Fruit fly (Drosophila melanogaster) whole organism, embryonic: ENCODE data around the gene eIF2alpha.

Source experiments
- Asciz ChIP-seq: fragments of 200-800 bp; sonication (Bioruptor generic); optimal IDR thresholded peaks from 2 replicates; lab custom pipeline; 2017; ENCODE audit warnings: missing biosample characterization, mild to moderate bottlenecking, missing genetic modification characterization, missing genetic modification reagents
- B-H1 ChIP-seq: fragments of 200-800 bp; sonication (Bioruptor generic); IDR thresholded peaks from 3 replicates; pipeline ENCODE4 v1.3.6; 2022; ENCODE audit warnings: missing biosample characterization, missing genetic modification characterization
- CG10654 ChIP-seq: fragments of 200-800 bp; sonication (Bioruptor generic); optimal IDR thresholded peaks from 2 replicates; lab custom pipeline; 2016; ENCODE audit warnings: missing biosample characterization, missing genetic modification characterization
- CG13287 ChIP-seq: fragments of 200-800 bp; sonication (Bioruptor generic); IDR thresholded peaks from 2 replicates; pipeline ENCODE4 v1.3.6; 2022; ENCODE audit warnings: missing biosample characterization, missing genetic modification characterization; ENCODE audit not compliant: partially characterized antibody
- CG15601 ChIP-seq: fragments of 200-800 bp; sonication (Bioruptor generic); optimal IDR thresholded peaks from 3 replicates; lab custom pipeline; 2019; ENCODE audit warnings: missing biosample characterization, mild to moderate bottlenecking, missing genetic modification characterization, moderate library complexity
- CG18262 ChIP-seq: fragments of 200-800 bp; optimal IDR thresholded peaks from 3 replicates; lab custom pipeline; 2019; ENCODE audit warnings: missing biosample characterization, mild to moderate bottlenecking, missing genetic modification characterization, moderate library complexity
- CG18476 ChIP-seq: fragments of 200-800 bp; sonication (Bioruptor generic); optimal IDR thresholded peaks from 2 replicates; lab custom pipeline; 2016; ENCODE audit warnings: missing biosample characterization, mild to moderate bottlenecking, missing genetic modification characterization
- CG18764 ChIP-seq: fragments of 200-800 bp; sonication (Bioruptor generic); optimal IDR thresholded peaks from 3 replicates; lab custom pipeline; 2016; ENCODE audit warnings: missing biosample characterization, missing genetic modification characterization
- CG33557 ChIP-seq: fragments of 200-800 bp; sonication (Bioruptor generic); optimal IDR thresholded peaks from 2 replicates; lab custom pipeline; 2019; ENCODE audit warnings: missing biosample characterization, mild to moderate bottlenecking, missing genetic modification characterization, moderate library complexity
- CG4360 ChIP-seq: fragments of 200-800 bp; sonication (Bioruptor generic); IDR thresholded peaks from 2 replicates; pipeline ENCODE4 v1.3.6; 2022; ENCODE audit warnings: missing biosample characterization, missing genetic modification characterization
- CG4854 ChIP-seq: fragments of 200-800 bp; sonication (Bioruptor generic); optimal IDR thresholded peaks from 2 replicates; lab custom pipeline; 2016; ENCODE audit warnings: missing biosample characterization, missing genetic modification characterization, inconsistent platforms
- CG6175 ChIP-seq: fragments of 200-800 bp; sonication (Bioruptor generic); IDR thresholded peaks from 3 replicates; pipeline ENCODE4 v1.3.6; 2022; ENCODE audit warnings: missing biosample characterization, missing genetic modification characterization
- CG8281 ChIP-seq: fragments of 200-800 bp; sonication (Bioruptor generic); optimal IDR thresholded peaks from 2 replicates; lab custom pipeline; 2018; ENCODE audit warnings: missing biosample characterization, mild to moderate bottlenecking, missing genetic modification characterization, moderate library complexity
- CG8388 ChIP-seq: fragments of 200-800 bp; sonication (Bioruptor generic); optimal IDR thresholded peaks from 2 replicates; lab custom pipeline; 2019; ENCODE audit warnings: missing biosample characterization, mild to moderate bottlenecking, missing genetic modification characterization, moderate library complexity
- CG8944 ChIP-seq: fragments of 200-800 bp; sonication (Bioruptor generic); optimal IDR thresholded peaks from 3 replicates; lab custom pipeline; 2016; ENCODE audit warnings: missing biosample characterization, missing genetic modification characterization
- CoRest ChIP-seq: fragments of 200-800 bp; sonication (Bioruptor generic); optimal IDR thresholded peaks from 3 replicates; lab custom pipeline; 2018; ENCODE audit warnings: missing biosample characterization, mild to moderate bottlenecking, missing genetic modification characterization, moderate library complexity
- Eip74EF ChIP-seq, 2 experiments: fragments of 200-800 bp in 1 of 2; fragments of >200 bp in 1 of 2; sonication (Bioruptor generic) in 1 of 2; optimal IDR thresholded peaks; 2 replicates each; lab custom pipeline; 2017 to 2019; ENCODE audit warnings: missing biosample characterization in 2 of 2, missing genetic modification characterization in 2 of 2, mild to moderate bottlenecking in 1 of 2, moderate library complexity in 1 of 2
- Fer2 ChIP-seq: fragments of 200-800 bp; sonication (Bioruptor generic); optimal IDR thresholded peaks from 2 replicates; lab custom pipeline; 2018; ENCODE audit warnings: missing biosample characterization, mild to moderate bottlenecking, missing genetic modification characterization, moderate library complexity
- HHEX ChIP-seq: fragments of 200-800 bp; sonication (Bioruptor generic); optimal IDR thresholded peaks from 3 replicates; lab custom pipeline; 2017; ENCODE audit warnings: missing biosample characterization, mild to moderate bottlenecking, missing genetic modification characterization, missing genetic modification reagents
- HmgZ ChIP-seq: fragments of 200-800 bp; sonication (Bioruptor generic); optimal IDR thresholded peaks from 2 replicates; lab custom pipeline; 2018; ENCODE audit warnings: missing biosample characterization, mild to moderate bottlenecking, missing genetic modification characterization
- Meics ChIP-seq: fragments of 200-800 bp; sonication (Bioruptor generic); optimal IDR thresholded peaks from 2 replicates; lab custom pipeline; 2017; ENCODE audit warnings: missing biosample characterization, mild to moderate bottlenecking, missing genetic modification characterization
- Nf-YA ChIP-seq: fragments of 200-800 bp; sonication (Bioruptor generic); IDR thresholded peaks from 2 replicates; pipeline ENCODE4 v1.3.6; 2022; ENCODE audit warnings: missing biosample characterization, missing genetic modification characterization
- Oli ChIP-seq: fragments of 200-800 bp; sonication (Bioruptor generic); optimal IDR thresholded peaks from 2 replicates; lab custom pipeline; 2018; ENCODE audit warnings: missing biosample characterization, mild to moderate bottlenecking, missing genetic modification characterization, moderate library complexity
- Sin3A ChIP-seq: fragments of >200 bp; optimal IDR thresholded peaks from 2 replicates; lab custom pipeline; 2018
- Xbp1 ChIP-seq: fragments of 200-800 bp; sonication (Bioruptor generic); optimal IDR thresholded peaks from 3 replicates; lab custom pipeline; 2016; ENCODE audit warnings: missing biosample characterization, mild to moderate bottlenecking, missing genetic modification characterization
- ac ChIP-seq: fragments of 200-800 bp; sonication (Bioruptor generic); optimal IDR thresholded peaks from 3 replicates; lab custom pipeline; 2017; ENCODE audit warnings: missing biosample characterization, mild to moderate bottlenecking, missing genetic modification characterization
- bab2 ChIP-seq: fragments of 200-800 bp; sonication (Bioruptor generic); optimal IDR thresholded peaks from 2 replicates; lab custom pipeline; 2016; ENCODE audit warnings: missing biosample characterization, missing genetic modification characterization
- dpn ChIP-seq, 2 experiments: fragments of 200-800 bp; sonication (Bioruptor generic); optimal IDR thresholded peaks; 3 replicates each; lab custom pipeline; 2016; ENCODE audit warnings: missing biosample characterization in 2 of 2, missing genetic modification characterization in 2 of 2
- esg ChIP-seq: fragments of 200-800 bp; sonication (Bioruptor generic); conservative IDR thresholded peaks from 2 replicates; pipeline ENCODE4 v1.3.6; 2022; ENCODE audit warnings: missing biosample characterization, missing genetic modification characterization
- eyg ChIP-seq: fragments of 200-800 bp; sonication (Bioruptor generic); optimal IDR thresholded peaks from 3 replicates; lab custom pipeline; 2016; ENCODE audit warnings: missing biosample characterization, missing genetic modification characterization
- gem ChIP-seq: fragments of 200-800 bp; sonication (Bioruptor generic); optimal IDR thresholded peaks from 2 replicates; lab custom pipeline; 2019; ENCODE audit warnings: missing biosample characterization, mild to moderate bottlenecking, missing genetic modification characterization, moderate library complexity
- jing ChIP-seq: fragments of 200-800 bp; sonication (Bioruptor generic); optimal IDR thresholded peaks from 2 replicates; lab custom pipeline; 2018; ENCODE audit warnings: missing biosample characterization, mild to moderate bottlenecking, missing genetic modification characterization
- lola ChIP-seq, 3 experiments: fragments of >200 bp in 2 of 3; fragments of 200-800 bp in 1 of 3; sonication (Bioruptor generic) in 1 of 3; optimal IDR thresholded peaks; 2 replicates each; lab custom pipeline; 2017 to 2019; ENCODE audit warnings: missing biosample characterization in 3 of 3, missing genetic modification characterization in 3 of 3, mild to moderate bottlenecking in 1 of 3, moderate library complexity in 1 of 3
- phol ChIP-seq: fragments of 200-800 bp; sonication (Bioruptor generic); optimal IDR thresholded peaks from 3 replicates; lab custom pipeline; 2018; ENCODE audit warnings: missing biosample characterization, mild to moderate bottlenecking, missing genetic modification characterization, moderate library complexity
- salm ChIP-seq: fragments of 200-800 bp; sonication (Bioruptor generic); optimal IDR thresholded peaks from 2 replicates; lab custom pipeline; 2018; ENCODE audit warnings: missing biosample characterization, mild to moderate bottlenecking, missing genetic modification characterization
- shn ChIP-seq: fragments of 200-800 bp; sonication (Bioruptor generic); optimal IDR thresholded peaks from 3 replicates; lab custom pipeline; 2016; ENCODE audit warnings: missing biosample characterization, missing genetic modification characterization
- sim ChIP-seq: fragments of 200-800 bp; sonication (Bioruptor generic); IDR thresholded peaks from 2 replicates; pipeline ENCODE4 v1.3.6; 2022; ENCODE audit warnings: missing biosample characterization, missing genetic modification characterization
- slp2 ChIP-seq: fragments of 200-800 bp; sonication (Bioruptor generic); optimal IDR thresholded peaks from 2 replicates; lab custom pipeline; 2016; ENCODE audit warnings: missing biosample characterization, missing genetic modification characterization
- tgo ChIP-seq: fragments of 200-800 bp; sonication (Bioruptor generic); IDR thresholded peaks from 3 replicates; pipeline ENCODE4 v1.3.6; 2022; ENCODE audit warnings: missing biosample characterization, missing genetic modification characterization
- ttk ChIP-seq: fragments of 200-800 bp; sonication (Bioruptor generic); IDR thresholded peaks from 2 replicates; pipeline ENCODE4 v2.1.2; 2022; ENCODE audit warnings: missing biosample characterization, missing genetic modification characterization
- usp ChIP-seq: fragments of >200 bp; optimal IDR thresholded peaks from 2 replicates; lab custom pipeline; 2017; ENCODE audit warnings: missing biosample characterization, missing genetic modification characterization
- zen ChIP-seq: fragments of 200-800 bp; sonication (Bioruptor generic); optimal IDR thresholded peaks from 3 replicates; lab custom pipeline; 2018; ENCODE audit warnings: missing biosample characterization, mild to moderate bottlenecking, missing genetic modification characterization, moderate library complexity

Gene eIF2alpha

dm6 chrX:16458551-16458950, 11.8 kb upstream of the eIF2alpha start (continued):
- TF ChIP-seq CG8281 (no peak), esg (GFP tag; lab: Robert Waterston, UW) (peak; percentile 32; the same call in 1 of the 2 replicates), jing (GFP tag; lab: Kevin White, UChicago) (no peak), eyg (GFP tag; lab: Kevin White, UChicago) (no peak), Oli (tag; lab: Kevin White, UChicago) (peak; percentile 3), shn (peak; percentile 8), B-H1 (GFP tag; lab: Robert Waterston, UW) (peak; percentile 19; the same call in 1 of the 3 replicates), sim (GFP tag; lab: Robert Waterston, UW) (no peak), CG33557 (GFP tag; lab: Kevin White, UChicago) (no peak), zen (no peak), CG10654 (GFP tag; lab: Kevin White, UChicago) (no peak), lola (GFP tag; optimal IDR thresholded peaks at IDR 0.05; lab: Kevin White, UChicago) (no peak), HHEX (GFP tag; lab: Kevin White, UChicago) (peak; percentile 21), usp (GFP tag; lab: Kevin White, UChicago) (no peak), CG4360 (no peak), ac (GFP tag; lab: Kevin White, UChicago) (no peak), CG4854 (GFP tag; lab: Kevin White, UChicago) (no peak), CG18764 (GFP tag; lab: Kevin White, UChicago) (no peak), CG8944 (GFP tag; lab: Kevin White, UChicago) (no peak), gem (peak; percentile 27), HmgZ (tag; lab: Kevin White, UChicago) (no peak), Nf-YA (peak; percentile 33; the same call in 1 of the 2 replicates), CG13287 (GFP tag; lab: Robert Waterston, UW) (no peak), phol (tag; lab: Kevin White, UChicago) (peak; percentile 14), Sin3A (lab: Kevin White, UChicago) (no peak), Meics (no peak), CG6175 (GFP tag; lab: Robert Waterston, UW) (no peak), ttk (GFP tag; lab: Robert Waterston, UW) (no peak), CG15601 (tag; lab: Kevin White, UChicago) (no peak), CG18262 (tag; lab: Kevin White, UChicago) (peak; percentile 2), Eip74EF (GFP tag; optimal IDR thresholded peaks at IDR 0.05; lab: Kevin White, UChicago) (no peak), bab2 (no peak), CoRest (peak; percentile 3), salm (tag; lab: Kevin White, UChicago) (no peak), CG18476 (GFP tag; lab: Kevin White, UChicago) (no peak), Asciz (GFP tag; lab: Kevin White, UChicago) (no peak), Xbp1 (GFP tag; lab: Kevin White, UChicago) (peak; percentile 14), tgo (GFP tag; lab: Robert Waterston, UW) (0 out of 3 replicates have a peak, but pooled peaks have one; percentile 19), Fer2 (tag; lab: Kevin White, UChicago) (no peak), CG8388 (GFP tag; lab: Kevin White, UChicago) (peak; percentile 99), slp2 (GFP tag; lab: Kevin White, UChicago) (peak; percentile 11), dpn (GFP tag; optimal IDR thresholded peaks at IDR 0.05; lab: Kevin White, UChicago) (peak in 1 of 2 experiments; percentile 29)
- TF ChIP-seq, all 482 proteins: peak for 41
